Worm (Caenorhabditis elegans) whole organism, L4 larva: ENCODE measurements around the gene C14C6.5.

Source experiments
- D1046.2 ChIP-seq: fragments of 200-800 bp; sonication (Bioruptor generic); IDR thresholded peaks from 2 replicates; pipeline ENCODE4 v1.3.6; 2022; ENCODE audit warnings: missing genetic modification characterization, missing compliant biosample characterization
- F26F4.8 ChIP-seq: fragments of 200-800 bp; sonication (Bioruptor generic); conservative IDR thresholded peaks from 2 replicates; pipeline ENCODE4 v1.3.6; 2022; ENCODE audit warnings: missing genetic modification characterization, missing compliant biosample characterization
- F37D6.2 ChIP-seq: sonication (generic microtip); optimal IDR thresholded peaks from 2 replicates; lab custom pipeline; 2016; ENCODE audit warnings: mild to moderate bottlenecking, missing genetic modification characterization, missing compliant biosample characterization
- F49E8.2 ChIP-seq: sonication (generic microtip); optimal IDR thresholded peaks from 2 replicates; lab custom pipeline; 2016; ENCODE audit warnings: missing compliant biosample characterization, mild to moderate bottlenecking, missing genetic modification characterization, borderline replicate concordance
- T26A8.4 ChIP-seq: fragments of 200-800 bp; sonication (Bioruptor generic); IDR thresholded peaks from 2 replicates; pipeline ENCODE4 v1.3.6; 2022; ENCODE audit warnings: missing genetic modification characterization, missing compliant biosample characterization
- Y105C5A.15 ChIP-seq: fragments of 200-800 bp; sonication (Bioruptor generic); IDR thresholded peaks from 2 replicates; pipeline ENCODE4 v1.3.6; 2022; ENCODE audit warnings: missing genetic modification characterization, missing compliant biosample characterization
- Y48G9A.11 ChIP-seq: fragments of 200-800 bp; sonication (Bioruptor generic); IDR thresholded peaks from 2 replicates; pipeline ENCODE4 v1.3.6; 2022; ENCODE audit warnings: missing genetic modification reagents, missing genetic modification characterization, missing compliant biosample characterization
- ZK337.2 ChIP-seq: fragments of 200-800 bp; sonication (Bioruptor generic); IDR thresholded peaks from 2 replicates; pipeline ENCODE4 v1.3.6; 2022; ENCODE audit warnings: missing genetic modification reagents, missing genetic modification characterization, missing compliant biosample characterization
- aha-1 ChIP-seq: fragments of 150-350 bp; peaks from one replicate; lab custom pipeline; 2014; ENCODE audit warnings: missing biosample characterization, missing genetic modification characterization
- aly-2 ChIP-seq: sonication (generic microtip); optimal IDR thresholded peaks from 2 replicates; lab custom pipeline; 2018; ENCODE audit warnings: missing biosample characterization, missing genetic modification characterization
- attf-4 ChIP-seq: sonication (generic microtip); optimal IDR thresholded peaks from 3 replicates; lab custom pipeline; 2017; ENCODE audit warnings: missing biosample characterization, missing genetic modification characterization
- ceh-32 ChIP-seq: sonication (generic microtip); optimal IDR thresholded peaks from 2 replicates; lab custom pipeline; 2016; ENCODE audit warnings: mild to moderate bottlenecking, missing genetic modification characterization, missing compliant biosample characterization; ENCODE audit not compliant: poor library complexity
- ces-1 ChIP-seq: fragments of 150-350 bp; sonication (generic microtip); optimal IDR thresholded peaks from 4 replicates; lab custom pipeline; 2014; ENCODE audit warnings: missing biosample characterization, missing genetic modification reagents, missing genetic modification characterization
- daf-12 ChIP-seq: fragments of 150-350 bp; optimal IDR thresholded peaks from 2 replicates; lab custom pipeline; 2014; ENCODE audit warnings: missing biosample characterization, missing genetic modification reagents, missing genetic modification characterization
- dmd-6 ChIP-seq: fragments of 200-800 bp; sonication (Bioruptor generic); IDR thresholded peaks from 2 replicates; pipeline ENCODE4 v1.3.6; 2022; ENCODE audit warnings: missing genetic modification reagents, missing genetic modification characterization, missing compliant biosample characterization
- dmd-8 ChIP-seq: fragments of 200-800 bp; sonication (Bioruptor generic); IDR thresholded peaks from 2 replicates; pipeline ENCODE4 v1.3.6; 2022; ENCODE audit warnings: missing genetic modification characterization, missing compliant biosample characterization
- hmg-1.1 ChIP-seq: fragments of 200-800 bp; sonication (Bioruptor generic); IDR thresholded peaks from 2 replicates; pipeline ENCODE4 v1.3.6; 2022; ENCODE audit warnings: missing genetic modification reagents, missing genetic modification characterization, missing compliant biosample characterization
- lin-1 ChIP-seq: fragments of 200-800 bp; sonication (Bioruptor generic); IDR thresholded peaks from 2 replicates; pipeline ENCODE4 v1.3.6; 2022; ENCODE audit warnings: missing genetic modification reagents, missing genetic modification characterization, missing compliant biosample characterization
- lin-13 ChIP-seq: fragments of 150-350 bp; optimal IDR thresholded peaks from 2 replicates; lab custom pipeline; 2014; ENCODE audit warnings: missing biosample characterization, missing genetic modification reagents, missing genetic modification characterization
- lin-39 ChIP-seq: fragments of 150-350 bp; optimal IDR thresholded peaks from 2 replicates; lab custom pipeline; 2014; ENCODE audit warnings: missing biosample characterization, missing genetic modification reagents, missing genetic modification characterization
- lir-3 ChIP-seq: sonication (generic microtip); optimal IDR thresholded peaks from 2 replicates; lab custom pipeline; 2016; ENCODE audit warnings: mild to moderate bottlenecking, missing genetic modification characterization, missing compliant biosample characterization
- madf-5 ChIP-seq, 2 experiments: fragments of 200-800 bp; sonication (Bioruptor generic); IDR thresholded peaks; 2 replicates each; pipeline ENCODE4 v1.3.6; 2022; ENCODE audit warnings: missing compliant biosample characterization in 2 of 2, missing genetic modification characterization in 2 of 2
- madf-9 ChIP-seq: fragments of 200-800 bp; sonication (Bioruptor generic); conservative IDR thresholded peaks from 2 replicates; pipeline ENCODE4 v1.3.6; 2022; ENCODE audit warnings: missing genetic modification reagents, missing genetic modification characterization, missing compliant biosample characterization
- nhr-28 ChIP-seq: fragments of 150-350 bp; optimal IDR thresholded peaks from 2 replicates; lab custom pipeline; 2014; ENCODE audit warnings: missing biosample characterization, missing genetic modification characterization
- nhr-41 ChIP-seq: fragments of 200-800 bp; sonication (Bioruptor generic); IDR thresholded peaks from 2 replicates; pipeline ENCODE4 v1.3.6; 2022; ENCODE audit warnings: missing genetic modification reagents, missing genetic modification characterization, missing compliant biosample characterization
- nhr-42 ChIP-seq: fragments of 200-800 bp; sonication (Bioruptor generic); IDR thresholded peaks from 2 replicates; pipeline ENCODE4 v1.3.6; 2022; ENCODE audit warnings: missing genetic modification characterization, missing compliant biosample characterization
- php-3 ChIP-seq: fragments of 200-800 bp; sonication (Bioruptor generic); IDR thresholded peaks from 2 replicates; pipeline ENCODE4 v1.3.6; 2022; ENCODE audit warnings: missing genetic modification reagents, missing genetic modification characterization, missing compliant biosample characterization
- pqm-1 ChIP-seq: sonication (generic microtip); optimal IDR thresholded peaks from 2 replicates; lab custom pipeline; 2017; ENCODE audit warnings: missing biosample characterization, missing genetic modification characterization
- sdz-12 ChIP-seq: fragments of 200-800 bp; sonication (Bioruptor generic); optimal IDR thresholded peaks from 2 replicates; lab custom pipeline; 2018; ENCODE audit warnings: mild to moderate bottlenecking, missing genetic modification characterization, missing compliant biosample characterization
- unc-39 ChIP-seq: sonication (generic microtip); optimal IDR thresholded peaks from 2 replicates; lab custom pipeline; 2017; ENCODE audit warnings: missing biosample characterization, missing genetic modification characterization
- vab-7 ChIP-seq: fragments of 200-800 bp; sonication (Bioruptor generic); IDR thresholded peaks from 2 replicates; pipeline ENCODE4 v1.3.6; 2022; ENCODE audit warnings: missing genetic modification reagents, missing genetic modification characterization, missing compliant biosample characterization

C14C6.5 gene

ce11 chrV:578977-579376 lies 42.5 kb downstream of the C14C6.5 start, which contains the start of gene K06H6.4:
TSS of gene K06H6.4 (plus strand) at chrV:579277.
- TF ChIP-seq ZK337.2 (no peak), madf-9 (GFP tag; lab: Robert Waterston, UW) (no peak), lin-39 (tag; lab: Kevin White, UChicago) (no peak), aly-2 (tag; lab: Kevin White, UChicago) (no peak), dmd-8 (no peak), lin-13 (no peak), pqm-1 (tag; lab: Kevin White, UChicago) (no peak), unc-39 (tag; lab: Kevin White, UChicago) (no peak), hmg-1.1 (GFP tag; lab: Robert Waterston, UW) (no peak), dmd-6 (no peak), D1046.2 (GFP tag; lab: Robert Waterston, UW) (no peak), lir-3 (no peak), F26F4.8 (GFP tag; lab: Robert Waterston, UW) (no peak)

- TF ChIP-seq nhr-41 (GFP tag; lab: Robert Waterston, UW) (no peak), nhr-28 (tag; lab: Kevin White, UChicago) (no peak), hmg-1.1 (GFP tag; lab: Robert Waterston, UW) (no peak), Y105C5A.15 (GFP tag; lab: Robert Waterston, UW) (no peak), F26F4.8 (GFP tag; lab: Robert Waterston, UW) (no peak), nhr-42 (GFP tag; lab: Robert Waterston, UW) (no peak), F49E8.2 (tag; lab: Kevin White, UChicago) (no peak), T26A8.4 (GFP tag; lab: Robert Waterston, UW) (no peak), sdz-12 (GFP tag; lab: Kevin White, UChicago) (no peak), php-3 (no peak), D1046.2 (GFP tag; lab: Robert Waterston, UW) (no peak), ceh-32 (tag; lab: Kevin White, UChicago) (no peak), lin-1 (GFP tag; lab: Robert Waterston, UW) (no peak), ces-1 (GFP tag; lab: Kevin White, UChicago) (no peak), F37D6.2 (tag; lab: Kevin White, UChicago) (no peak), daf-12 (tag; lab: Kevin White, UChicago) (no peak), madf-5 (GFP tag; IDR thresholded peaks at IDR 0.05; lab: Robert Waterston, UW) (no peak), vab-7 (no peak), attf-4 (tag; lab: Kevin White, UChicago) (no peak)
These were observed 45.2 kb downstream of the C14C6.5 start, which contains the start of gene nstp-7 for ce11 chrV:581616-582015. TSS of gene nstp-7 (plus strand) at chrV:581916.

- TF ChIP-seq hmg-1.1 (GFP tag; lab: Robert Waterston, UW), result no peak
- no peak for TF ChIP-seq Y48G9A.11 (GFP tag; lab: Robert Waterston, UW)
- TF ChIP-seq aha-1 (tag; lab: Kevin White, UChicago), result peak; percentile 4
- TF ChIP-seq, all 104 proteins: peak for 1
These were observed 49.0 kb downstream of the C14C6.5 start, which contains the start of gene K06H6.2 for ce11 chrV:585472-585871. TSS of gene K06H6.2 (plus strand) at chrV:585772.
